Worm (Caenorhabditis elegans) whole organism, L4 larva: ENCODE measurements around the gene T10G3.1.
A peak's percentile ranks its signal among the peaks of the same experiment; 100 is the strongest.
"Not testable (repeated sequence)": the region's sequence is repeated elsewhere in the genome, so short reads cannot be mapped to it uniquely, and the experiment has no call there.

Experiments used
- D1046.2 ChIP-seq: fragments of 200-800 bp; sonication (Bioruptor generic); IDR thresholded peaks from 2 replicates; pipeline ENCODE4 v1.3.6; 2022; ENCODE audit warnings: missing genetic modification characterization, missing compliant biosample characterization
- F44E2.7 ChIP-seq: fragments of 200-800 bp; sonication (Bioruptor generic); IDR thresholded peaks from 2 replicates; pipeline ENCODE4 v2.1.2; 2022; ENCODE audit warnings: missing genetic modification characterization, missing compliant biosample characterization
- R02D3.7 ChIP-seq: fragments of 150-350 bp; sonication (generic microtip); optimal IDR thresholded peaks from 3 replicates; lab custom pipeline; 2014; ENCODE audit warnings: missing biosample characterization, missing genetic modification characterization
- T20F7.1 ChIP-seq: fragments of 200-800 bp; sonication (Bioruptor generic); optimal IDR thresholded peaks from 2 replicates; lab custom pipeline; 2018; ENCODE audit warnings: mild to moderate bottlenecking, missing genetic modification characterization, missing compliant biosample characterization
- T26A8.4 ChIP-seq: fragments of 200-800 bp; sonication (Bioruptor generic); IDR thresholded peaks from 2 replicates; pipeline ENCODE4 v1.3.6; 2022; ENCODE audit warnings: missing genetic modification characterization, missing compliant biosample characterization
- ZK337.2 ChIP-seq: fragments of 200-800 bp; sonication (Bioruptor generic); IDR thresholded peaks from 2 replicates; pipeline ENCODE4 v1.3.6; 2022; ENCODE audit warnings: missing genetic modification reagents, missing genetic modification characterization, missing compliant biosample characterization
- aha-1 ChIP-seq: fragments of 150-350 bp; peaks from one replicate; lab custom pipeline; 2014; ENCODE audit warnings: missing biosample characterization, missing genetic modification characterization
- attf-4 ChIP-seq: sonication (generic microtip); optimal IDR thresholded peaks from 3 replicates; lab custom pipeline; 2017; ENCODE audit warnings: missing biosample characterization, missing genetic modification characterization
- ceh-20 ChIP-seq: fragments of 200-800 bp; sonication (Bioruptor generic); IDR thresholded peaks from 2 replicates; pipeline ENCODE4 v1.3.6; 2022; ENCODE audit warnings: missing genetic modification reagents, missing genetic modification characterization, missing compliant biosample characterization
- daf-19 ChIP-seq: fragments of 200-800 bp; sonication (Bioruptor generic); conservative IDR thresholded peaks from 2 replicates; pipeline ENCODE4 v1.3.6; 2022; ENCODE audit warnings: missing genetic modification characterization, missing compliant biosample characterization
- daf-8 ChIP-seq: fragments of 200-800 bp; sonication (Bioruptor generic); IDR thresholded peaks from 2 replicates; pipeline ENCODE4 v1.3.6; 2022; ENCODE audit warnings: missing genetic modification characterization, missing compliant biosample characterization
- dmd-8 ChIP-seq: fragments of 200-800 bp; sonication (Bioruptor generic); IDR thresholded peaks from 2 replicates; pipeline ENCODE4 v1.3.6; 2022; ENCODE audit warnings: missing genetic modification characterization, missing compliant biosample characterization
- dpl-1 ChIP-seq: fragments of 150-350 bp; optimal IDR thresholded peaks from 2 replicates; lab custom pipeline; 2014; ENCODE audit warnings: missing biosample characterization, missing genetic modification reagents, missing genetic modification characterization
- egl-43 ChIP-seq: fragments of 200-800 bp; sonication (Bioruptor generic); IDR thresholded peaks from 2 replicates; pipeline ENCODE4 v1.3.6; 2022; ENCODE audit warnings: missing genetic modification reagents, missing genetic modification characterization, missing compliant biosample characterization
- lim-7 ChIP-seq: fragments of 200-800 bp; sonication (Bioruptor generic); IDR thresholded peaks from 2 replicates; pipeline ENCODE4 v1.3.6; 2022; ENCODE audit warnings: missing genetic modification characterization, missing compliant biosample characterization
- lin-38 ChIP-seq: fragments of 200-800 bp; sonication (Bioruptor generic); IDR thresholded peaks from 2 replicates; pipeline ENCODE4 v1.3.6; 2022; ENCODE audit warnings: missing genetic modification reagents, missing genetic modification characterization, missing compliant biosample characterization
- lsy-2 ChIP-seq, 2 experiments: fragments of 150-350 bp in 1 of 2; sonication (generic microtip) in 1 of 2; optimal IDR thresholded peaks; 2 replicates each; lab custom pipeline; 2014 to 2017; ENCODE audit warnings: missing biosample characterization in 2 of 2, missing genetic modification characterization in 2 of 2
- mep-1 ChIP-seq: fragments of 150-350 bp; sonication (generic microtip); optimal IDR thresholded peaks from 3 replicates; lab custom pipeline; 2014; ENCODE audit warnings: missing biosample characterization, missing genetic modification characterization
- nhr-102 ChIP-seq: sonication (generic microtip); optimal IDR thresholded peaks from 2 replicates; lab custom pipeline; 2016; ENCODE audit warnings: mild to moderate bottlenecking, missing genetic modification characterization, moderate library complexity, missing compliant biosample characterization
- nhr-42 ChIP-seq: fragments of 200-800 bp; sonication (Bioruptor generic); IDR thresholded peaks from 2 replicates; pipeline ENCODE4 v1.3.6; 2022; ENCODE audit warnings: missing genetic modification characterization, missing compliant biosample characterization
- nhr-76 ChIP-seq: fragments of 150-350 bp; optimal IDR thresholded peaks from 2 replicates; lab custom pipeline; 2014; ENCODE audit warnings: missing biosample characterization, missing genetic modification characterization
- set-16 ChIP-seq: fragments of 200-800 bp; sonication (Bioruptor generic); IDR thresholded peaks from 2 replicates; pipeline ENCODE4 v1.3.6; 2022; ENCODE audit warnings: missing genetic modification reagents, missing genetic modification characterization, missing compliant biosample characterization
- snpc-1.2 ChIP-seq: fragments of 200-800 bp; sonication (Bioruptor generic); IDR thresholded peaks from 2 replicates; pipeline ENCODE4 v1.3.6; 2022; ENCODE audit warnings: missing genetic modification reagents, missing genetic modification characterization, missing compliant biosample characterization
- unc-62 ChIP-seq, 3 experiments: fragments of 150-350 bp in 1 of 3; sonication (generic microtip); optimal IDR thresholded peaks in 2 of 3; peaks in 1 of 3; 1 replicate in 1 of 3; 2 replicates in 2 of 3; lab custom pipeline; 2014 to 2017; ENCODE audit warnings: missing biosample characterization in 3 of 3, missing genetic modification characterization in 3 of 3, missing genetic modification reagents in 3 of 3, missing genotype in 1 of 3
- vab-7 ChIP-seq: fragments of 200-800 bp; sonication (Bioruptor generic); IDR thresholded peaks from 2 replicates; pipeline ENCODE4 v1.3.6; 2022; ENCODE audit warnings: missing genetic modification reagents, missing genetic modification characterization, missing compliant biosample characterization
- zag-1 ChIP-seq: fragments of 150-350 bp; optimal IDR thresholded peaks from 2 replicates; lab custom pipeline; 2014; ENCODE audit warnings: missing biosample characterization, missing genetic modification characterization
- zip-11 ChIP-seq: fragments of 200-800 bp; sonication (Bioruptor generic); IDR thresholded peaks from 2 replicates; pipeline ENCODE4 v1.3.6; 2022; ENCODE audit warnings: missing genetic modification characterization, missing compliant biosample characterization

Gene T10G3.1

DNA sequence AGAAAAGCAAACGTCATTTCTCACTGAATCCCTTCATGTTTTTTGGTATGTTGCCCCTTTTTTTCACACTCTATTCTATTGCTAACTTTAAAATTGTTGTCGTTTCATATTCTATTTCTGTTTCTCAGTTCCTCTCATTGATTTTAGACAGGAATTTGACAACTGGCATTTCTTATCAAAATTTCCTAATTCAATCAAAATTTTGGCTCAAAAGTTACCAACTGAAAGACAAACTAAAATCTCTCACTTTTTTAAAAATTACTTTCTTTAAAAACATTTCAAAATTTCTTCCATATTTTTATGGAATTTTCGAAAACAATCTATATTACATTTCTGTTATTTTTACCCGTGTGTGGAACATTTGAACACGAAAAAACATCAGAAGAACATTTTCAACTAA lies 29.9 kb downstream of the T10G3.1 start, which contains the start of gene Y2H9A.6:
TSS of gene Y2H9A.6 (plus strand) at position 301 of the 400 bp plus-strand sequence.
- TF ChIP-seq zag-1 (tag; lab: Kevin White, UChicago); ceh-20; daf-8 (GFP tag; lab: Robert Waterston, UW): not testable (repeated sequence)
- TF ChIP-seq, all 104 proteins: peak for 0; not testable (repeated sequence) for 104

DNA sequence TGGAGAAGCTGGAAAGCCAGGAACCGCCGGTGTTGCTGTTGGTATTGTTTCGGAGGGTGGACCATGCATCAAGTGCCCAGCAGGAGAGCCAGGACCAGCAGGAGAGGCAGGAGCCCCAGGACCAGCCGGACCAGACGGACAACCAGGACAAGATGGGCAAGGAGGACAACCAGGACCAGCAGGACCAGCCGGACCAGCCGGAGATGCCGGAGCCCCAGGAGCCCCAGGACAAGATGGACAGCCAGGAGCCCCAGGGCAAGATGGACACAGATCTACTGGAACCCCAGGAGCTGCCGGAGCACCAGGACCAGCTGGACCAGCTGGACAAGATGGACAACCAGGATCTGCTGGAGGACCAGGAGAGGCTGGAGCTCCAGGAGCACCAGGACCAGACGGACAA lies 30.7 kb downstream of the T10G3.1 start:
- TF ChIP-seq F44E2.7 (GFP tag; lab: Robert Waterston, UW) (0 out of 2 replicates have a peak, but pooled peaks have one; percentile 25), nhr-76 (tag; lab: Kevin White, UChicago) (no peak), mep-1 (tag; lab: Kevin White, UChicago) (no peak), snpc-1.2 (GFP tag; lab: Robert Waterston, UW) (peak; percentile 38; the same call in 1 of the 2 replicates), egl-43 (GFP tag; lab: Robert Waterston, UW) (no peak), set-16 (peak; percentile 98), dmd-8 (GFP tag; lab: Robert Waterston, UW) (0 out of 2 replicates have a peak, but pooled peaks have one; percentile 40), T26A8.4 (0 out of 2 replicates have a peak, but pooled peaks have one; percentile 44), lin-38 (GFP tag; lab: Robert Waterston, UW) (peak; percentile 22; the same call in 1 of the 2 replicates), attf-4 (tag; lab: Kevin White, UChicago) (no peak), vab-7 (GFP tag; lab: Robert Waterston, UW) (no peak), lim-7 (GFP tag; lab: Robert Waterston, UW) (0 out of 2 replicates have a peak, but pooled peaks have one; percentile 17)

DNA sequence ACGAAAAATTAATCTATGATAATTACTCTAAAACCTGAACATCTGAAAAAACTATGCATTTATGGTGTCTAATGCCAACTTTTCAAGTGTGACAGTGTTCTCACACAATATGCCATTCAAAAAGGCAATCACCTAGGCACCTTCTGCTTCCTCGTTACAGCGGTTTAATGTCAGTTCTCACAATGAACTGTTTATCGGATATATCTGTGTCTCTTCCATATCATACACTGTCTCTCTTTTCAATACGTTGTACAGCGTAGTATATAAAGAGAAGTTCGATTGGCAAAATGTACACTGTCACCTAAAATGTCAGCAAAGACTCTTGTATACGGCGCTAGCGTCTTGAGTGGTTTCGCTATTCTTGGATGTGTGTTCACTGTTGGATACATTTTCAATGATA lies 31.8 kb downstream of the T10G3.1 start, which contains the start of gene col-162:
TSS of gene col-162 (plus strand) at position 301 of the 400 bp plus-strand sequence.
- TF ChIP-seq zip-11 (GFP tag; lab: Robert Waterston, UW) (no peak), lim-7 (GFP tag; lab: Robert Waterston, UW) (no peak), nhr-42 (GFP tag; lab: Robert Waterston, UW) (no peak), nhr-76 (tag; lab: Kevin White, UChicago) (no peak), ZK337.2 (GFP tag; lab: Robert Waterston, UW) (no peak), vab-7 (GFP tag; lab: Robert Waterston, UW) (no peak)

DNA sequence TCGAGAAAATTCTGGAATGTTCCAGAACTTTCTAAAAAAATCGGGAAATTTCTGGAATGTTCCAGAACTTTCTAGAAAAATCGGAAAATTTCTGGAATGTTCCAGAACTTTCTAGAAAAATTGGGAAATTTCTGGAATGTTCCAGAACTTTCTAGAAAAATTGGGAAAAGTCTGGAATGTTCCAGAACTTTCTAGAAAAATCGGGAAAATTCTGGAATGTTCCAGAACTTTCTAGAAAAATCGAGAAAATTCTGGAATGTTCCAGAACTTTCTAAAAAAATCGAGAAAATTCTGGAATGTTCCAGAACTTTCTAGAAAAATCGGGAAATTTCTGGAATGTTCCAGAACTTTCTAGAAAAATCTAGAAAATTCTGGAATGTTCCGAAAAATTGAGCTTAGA lies 33.2 kb downstream of the T10G3.1 start:
- peak; percentile 34; the same call in 1 of the 2 replicates for TF ChIP-seq lin-38 (GFP tag; lab: Robert Waterston, UW)

DNA sequence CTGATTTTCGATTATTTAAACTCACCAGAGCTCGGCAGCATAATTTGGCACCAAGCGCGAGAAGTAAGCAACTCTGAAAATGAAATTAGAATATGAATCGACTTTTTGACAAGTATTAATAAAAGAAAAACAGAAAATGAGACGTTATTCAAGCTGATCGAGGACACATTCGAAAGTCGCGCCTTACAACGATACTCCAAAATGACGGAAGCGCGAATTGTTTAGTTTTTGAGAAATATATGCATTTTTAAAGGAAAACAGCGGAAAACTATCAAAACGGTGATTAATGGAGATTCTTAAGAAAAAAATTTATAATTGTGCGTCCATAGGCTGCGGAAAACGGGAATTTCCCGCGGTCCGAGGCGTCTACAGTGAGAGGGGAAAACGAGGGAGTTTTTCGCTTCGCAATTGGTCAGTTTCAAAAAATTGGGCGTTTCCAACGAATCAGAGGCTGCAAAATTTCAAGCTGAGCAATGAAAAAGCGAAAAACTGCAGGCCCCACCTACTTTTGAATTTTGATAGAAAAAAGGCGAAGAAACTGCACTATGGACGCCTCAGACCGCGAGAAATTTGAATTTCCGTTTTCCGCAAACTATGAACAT lies 35.9 kb downstream of the T10G3.1 start, which contains the start of gene mes-4:
TSS of gene mes-4 (minus strand) at position 73 of the 602 bp plus-strand sequence.
- TF ChIP-seq daf-19 (GFP tag; lab: Robert Waterston, UW) = no peak
- TF ChIP-seq lsy-2 (tag; optimal IDR thresholded peaks at IDR 0.05; lab: Kevin White, UChicago) = no peak
- TF ChIP-seq R02D3.7 (tag; lab: Kevin White, UChicago) = no peak
- peak; percentile 87 for TF ChIP-seq T20F7.1
- no peak for TF ChIP-seq ceh-20
- TF ChIP-seq D1046.2 (GFP tag; lab: Robert Waterston, UW) = no peak
- TF ChIP-seq lin-38 (GFP tag; lab: Robert Waterston, UW) = no peak
- no peak for TF ChIP-seq set-16
- peak; percentile 53 for TF ChIP-seq dpl-1 (GFP tag; lab: Kevin White, UChicago)
- TF ChIP-seq unc-62 (GFP tag; optimal IDR thresholded peaks at IDR 0.05 in 1 of 2; lab: Kevin White, UChicago) = peak in 1 of 2 experiments; percentile 78
- no peak for TF ChIP-seq unc-62 (tag; optimal IDR thresholded peaks at IDR 0.05; lab: Kevin White, UChicago)

DNA sequence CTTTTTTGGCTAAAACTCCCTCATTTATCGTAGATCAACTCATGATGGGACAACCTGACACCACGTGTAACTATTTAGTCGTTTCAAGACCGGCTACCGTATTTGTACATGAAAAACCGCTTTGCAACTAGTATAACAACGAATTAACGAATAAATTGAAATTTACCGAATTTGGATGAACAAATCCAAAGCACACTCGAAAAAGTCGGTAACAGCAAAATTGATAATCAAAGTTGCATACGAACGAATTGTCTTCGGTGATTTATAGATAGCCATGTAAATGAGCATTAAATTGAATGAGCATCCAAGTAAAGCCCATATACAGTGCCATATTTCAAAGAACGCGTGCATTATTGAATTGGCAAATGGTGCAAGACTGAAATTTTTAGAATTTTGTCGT lies 41.1 kb downstream of the T10G3.1 start, which contains the start of gene srd-17:
TSS of gene srd-17 (minus strand) at position 351 of the 400 bp plus-strand sequence.
- TF ChIP-seq nhr-102 (tag; lab: Kevin White, UChicago) = no peak
- peak; percentile 97 for TF ChIP-seq aha-1
